Fruit fly (Drosophila melanogaster) whole organism, larva: ENCODE results near the gene kra.

ENCODE experiments used
- noc ChIP-seq: fragments of 200-800 bp; sonication (Bioruptor generic); optimal IDR thresholded peaks from 3 replicates; lab custom pipeline; 2019; ENCODE audit warnings: missing biosample characterization, mild to moderate bottlenecking, missing genetic modification characterization, moderate library complexity

kra gene

dm6 chr3R:5592009-5592572 is 8.8 kb downstream of the kra start:
- no peak for TF ChIP-seq noc

- no peak for TF ChIP-seq noc
These were observed 9.5 kb downstream of the kra start, which contains the start of the genes noi and Vha26 for dm6 chr3R:5591398-5591853. Gene noi (minus strand): TSS chr3R:5591459. Gene Vha26 (plus strand): TSS chr3R:5591763.

dm6 chr3R:5588573-5588972 is 12.4 kb downstream of the kra start, which contains the start of gene PolZ2:
Gene PolZ2 (plus strand): TSS chr3R:5588873.
- TF ChIP-seq noc: no peak

dm6 chr3R:5587863-5588519 is 12.9 kb downstream of the kra start, which contains the start of gene CG2926:
Gene CG2926 (minus strand): TSS chr3R:5588380.
- no peak for TF ChIP-seq noc

- TF ChIP-seq noc: no peak
These were observed 27.1 kb downstream of the kra start for dm6 chr3R:5573883-5574282.

dm6 chr3R:5572900-5573665 is 27.9 kb downstream of the kra start:
- no peak for TF ChIP-seq noc

dm6 chr3R:5571756-5572155 is 29.2 kb downstream of the kra start:
- no peak for TF ChIP-seq noc

- TF ChIP-seq noc: no peak
These were observed 29.5 kb downstream of the kra start for dm6 chr3R:5571437-5571750.

- no peak for TF ChIP-seq noc
These were observed 30.1 kb downstream of the kra start, which contains the start of gene CRMP for dm6 chr3R:5570635-5571436. Gene CRMP (plus strand): TSS chr3R:5571108.

- TF ChIP-seq noc: peak; percentile 23
These were observed 32.3 kb downstream of the kra start, which contains the start of the genes CG2931 and Rheb for dm6 chr3R:5568590-5568989. Gene CG2931 (minus strand): TSS chr3R:5568615. Gene Rheb (plus strand): TSS chr3R:5568921.

- TF ChIP-seq noc: peak; percentile 88
These were observed 35.3 kb downstream of the kra start for dm6 chr3R:5565623-5566022.

dm6 chr3R:5564775-5565190 is 36.2 kb downstream of the kra start, which contains the start of the genes CG14671 and CG12746:
Gene CG14671 (minus strand): TSS chr3R:5564815.
Gene CG12746 (plus strand): TSS chr3R:5564865.
- TF ChIP-seq noc: no peak

- no peak for TF ChIP-seq noc
These were observed 37.5 kb downstream of the kra start, which contains the start of gene Pi4KIIalpha for dm6 chr3R:5563420-5563819. Gene Pi4KIIalpha (minus strand): TSS chr3R:5563652.

- TF ChIP-seq noc: no peak
These were observed 38.0 kb downstream of the kra start for dm6 chr3R:5562956-5563355.

dm6 chr3R:5554852-5555251 is 46.1 kb downstream of the kra start, which contains the start of gene Snm1:
Gene Snm1 (plus strand): TSS chr3R:5555084.
- TF ChIP-seq noc: no peak

dm6 chr3R:5554082-5554481 is 46.9 kb downstream of the kra start, which contains the start of gene Pcmt:
Gene Pcmt (minus strand): TSS chr3R:5554316.
- no peak for TF ChIP-seq noc
